Worm (Caenorhabditis elegans): ENCODE data around the gene T19D12.10.

T19D12.10 gene

ce11 chrII:6658766-6659165, at the start of gene T19D12.10:
Gene T19D12.10 (minus strand): TSS chrII:6658866.
- TF ChIP-seq sma-3 (GFP tag; optimal IDR thresholded peaks at IDR 0.05): no peak
- no peak for TF ChIP-seq lin-39 (tag; optimal IDR thresholded peaks at IDR 0.05)
- no peak for TF ChIP-seq blmp-1 (tag; optimal IDR thresholded peaks at IDR 0.05; ENCODE audit: insufficient read depth)
- no peak for TF ChIP-seq mab-5 (tag; optimal IDR thresholded peaks at IDR 0.05)
- TF ChIP-seq ceh-16 (tag; optimal IDR thresholded peaks at IDR 0.05): no peak

ce11 chrII:6707496-6708260, 49.0 kb upstream of the T19D12.10 start:
- TF ChIP-seq ama-1 (optimal IDR thresholded peaks at IDR 0.05): no peak
- TF ChIP-seq aly-2 (tag; optimal IDR thresholded peaks at IDR 0.05): no peak
- TF ChIP-seq ceh-82 (tag; optimal IDR thresholded peaks at IDR 0.05): no peak
- TF ChIP-seq nhr-12 (tag; optimal IDR thresholded peaks at IDR 0.05): no peak
- TF ChIP-seq F13H6.1 (tag; optimal IDR thresholded peaks at IDR 0.05): peak; percentile 77
- no peak for TF ChIP-seq lin-11 (tag; optimal IDR thresholded peaks at IDR 0.05)
- no peak for TF ChIP-seq mbf-1 (tag; optimal IDR thresholded peaks at IDR 0.05)
- no peak for TF ChIP-seq R02D3.7 (tag; optimal IDR thresholded peaks at IDR 0.05)
- TF ChIP-seq unc-39 (tag; optimal IDR thresholded peaks at IDR 0.05): no peak
- no peak for TF ChIP-seq nhr-25 (tag; optimal IDR thresholded peaks at IDR 0.05)
- no peak for TF ChIP-seq dmd-4 (tag; optimal IDR thresholded peaks at IDR 0.05)
- TF ChIP-seq fos-1 (tag; optimal IDR thresholded peaks at IDR 0.05): no peak
- no peak for TF ChIP-seq elt-1 (tag; optimal IDR thresholded peaks at IDR 0.05)
- peak; percentile 55 for TF ChIP-seq unc-55 (GFP tag; optimal IDR thresholded peaks at IDR 0.05)
- no peak for TF ChIP-seq sma-3 (GFP tag; optimal IDR thresholded peaks at IDR 0.05)
- no peak for TF ChIP-seq ztf-4 (tag; optimal IDR thresholded peaks at IDR 0.05)
- TF ChIP-seq crh-2 (tag; optimal IDR thresholded peaks at IDR 0.05): peak; percentile 20
- no peak for TF ChIP-seq zag-1 (tag; optimal IDR thresholded peaks at IDR 0.05)
- no peak for TF ChIP-seq nhr-237 (tag; optimal IDR thresholded peaks at IDR 0.05)
- peak; percentile 39 for TF ChIP-seq nhr-129 (tag; optimal IDR thresholded peaks at IDR 0.05)
- no peak for TF ChIP-seq nhr-6 (tag; optimal IDR thresholded peaks at IDR 0.05)
- no peak for TF ChIP-seq nhr-11 (tag; optimal IDR thresholded peaks at IDR 0.05)
- peak; percentile 86 for TF ChIP-seq lin-39 (tag; optimal IDR thresholded peaks at IDR 0.05)
- peak; percentile 44 for TF ChIP-seq sma-9 (GFP tag; optimal IDR thresholded peaks at IDR 0.05)
- TF ChIP-seq sma-9 (tag; optimal IDR thresholded peaks at IDR 0.05): no peak
- no peak for TF ChIP-seq alr-1 (tag; optimal IDR thresholded peaks at IDR 0.05)
- no peak for TF ChIP-seq ztf-11 (tag; optimal IDR thresholded peaks at IDR 0.05)
- TF ChIP-seq skn-1 (tag; optimal IDR thresholded peaks at IDR 0.05): no peak
- TF ChIP-seq nhr-77 (tag; optimal IDR thresholded peaks at IDR 0.05): no peak
- no peak for TF ChIP-seq elt-3 (tag; optimal IDR thresholded peaks at IDR 0.05)
- TF ChIP-seq C34F6.9 (tag; optimal IDR thresholded peaks at IDR 0.05): peak; percentile 49
- TF ChIP-seq ztf-1 (GFP tag; conservative IDR thresholded peaks at IDR 0.05): no peak
- no peak for TF ChIP-seq gmeb-1 (tag; optimal IDR thresholded peaks at IDR 0.05)
- TF ChIP-seq Y55F3AM.14 (GFP tag; optimal IDR thresholded peaks at IDR 0.05): peak; percentile 37
- TF ChIP-seq unc-62 (GFP tag; optimal IDR thresholded peaks at IDR 0.05): peak; percentile 20
- peak; percentile 65 for TF ChIP-seq sem-4 (tag; optimal IDR thresholded peaks at IDR 0.05)
- no peak for TF ChIP-seq ceh-16 (tag; optimal IDR thresholded peaks at IDR 0.05)
- no peak for TF ChIP-seq egl-27 (tag; optimal IDR thresholded peaks at IDR 0.05)
- TF ChIP-seq snpc-4 (tag; optimal IDR thresholded peaks at IDR 0.05): no peak
- TF ChIP-seq peb-1 (tag; optimal IDR thresholded peaks at IDR 0.05): no peak
- TF ChIP-seq blmp-1 (tag; optimal IDR thresholded peaks at IDR 0.05; ENCODE audit: insufficient read depth): no peak
- TF ChIP-seq mdl-1 (tag; optimal IDR thresholded peaks at IDR 0.05): no peak
- TF ChIP-seq mab-5 (tag; optimal IDR thresholded peaks at IDR 0.05): peak; percentile 88
- TF ChIP-seq nhr-23 (tag; optimal IDR thresholded peaks at IDR 0.05): no peak
- TF ChIP-seq lsy-2 (tag; optimal IDR thresholded peaks at IDR 0.05): peak in 1 of 2 experiments; percentile 55
- TF ChIP-seq lin-13 (GFP tag; optimal IDR thresholded peaks at IDR 0.05): peak; percentile 43
- TF ChIP-seq ZK546.5 (tag; optimal IDR thresholded peaks at IDR 0.05): no peak
- no peak for TF ChIP-seq nhr-10 (tag; optimal IDR thresholded peaks at IDR 0.05)
- TF ChIP-seq nhr-21 (tag; optimal IDR thresholded peaks at IDR 0.05): no peak
